Worm (Caenorhabditis elegans): ENCODE measurements around the gene srw-133.

The srw-133 gene

ce11 chrV:4114627-4115026 is at the start of gene srw-133:
Gene srw-133 (minus strand): TSS chrV:4114727.
- TF ChIP-seq blmp-1 (tag; optimal IDR thresholded peaks at IDR 0.05) (no peak), ham-2 (GFP tag; optimal IDR thresholded peaks at IDR 0.05) (no peak), lin-32 (GFP tag; optimal IDR thresholded peaks at IDR 0.05) (no peak), ceh-43 (GFP tag; optimal IDR thresholded peaks at IDR 0.05) (no peak), lin-13 (tag; optimal IDR thresholded peaks at IDR 0.05) (no peak), nhr-28 (tag; optimal IDR thresholded peaks at IDR 0.05) (no peak), tbx-8 (GFP tag; optimal IDR thresholded peaks at IDR 0.05) (no peak), unc-39 (tag; optimal IDR thresholded peaks at IDR 0.05) (no peak)

DNA sequence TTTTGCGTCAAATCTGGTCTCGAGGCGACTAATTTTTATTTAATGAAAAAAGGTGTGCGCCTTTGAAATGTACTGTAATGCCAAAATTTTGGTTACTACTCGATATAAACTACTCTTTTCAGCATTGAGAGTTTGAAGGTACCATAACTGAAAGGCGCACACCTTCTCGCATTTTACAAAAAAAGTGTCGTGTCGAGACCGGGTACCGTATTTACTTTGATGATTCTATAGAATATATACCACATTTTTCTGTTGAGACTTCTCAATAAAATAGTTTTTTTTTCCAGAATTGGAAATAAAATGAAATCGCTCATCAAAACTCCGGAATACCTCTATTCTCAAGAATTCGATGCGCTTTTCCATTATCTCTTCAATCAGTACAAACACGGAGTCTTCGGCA is 48.4 kb upstream of the srw-133 start, which contains the start of gene Y45G5AM.4:
Y45G5AM.4 (plus strand) TSS at position 301 of the 400 bp plus-strand sequence.
- TF ChIP-seq ceh-83 (GFP tag; optimal IDR thresholded peaks at IDR 0.05), result no peak
- TF ChIP-seq unc-120 (tag; optimal IDR thresholded peaks at IDR 0.05; ENCODE audit: poor library complexity, severe bottlenecking), result no peak
- no peak for TF ChIP-seq ham-2 (GFP tag; optimal IDR thresholded peaks at IDR 0.05)
- TF ChIP-seq ces-1 (GFP tag; optimal IDR thresholded peaks at IDR 0.05), result no peak
- no peak for TF ChIP-seq ztf-11 (tag; optimal IDR thresholded peaks at IDR 0.05)
- no peak for TF ChIP-seq zip-8 (tag; optimal IDR thresholded peaks at IDR 0.05)
- TF ChIP-seq mep-1 (tag; optimal IDR thresholded peaks at IDR 0.05), result no peak
- no peak for TF ChIP-seq mls-2 (tag; optimal IDR thresholded peaks at IDR 0.05)
- TF ChIP-seq nhr-237 (tag; optimal IDR thresholded peaks at IDR 0.05), result no peak
- TF ChIP-seq lin-32 (GFP tag; optimal IDR thresholded peaks at IDR 0.05), result no peak
- no peak for TF ChIP-seq M03D4.4 (tag; optimal IDR thresholded peaks at IDR 0.05)
- no peak for TF ChIP-seq flh-1 (GFP tag; optimal IDR thresholded peaks at IDR 0.05)
- TF ChIP-seq unc-62 (GFP tag; optimal IDR thresholded peaks at IDR 0.05), result no peak
- TF ChIP-seq blmp-1 (tag; optimal IDR thresholded peaks at IDR 0.05), result no peak
- no peak for TF ChIP-seq mab-5 (tag; optimal IDR thresholded peaks at IDR 0.05)
- no peak for TF ChIP-seq unc-39 (tag; optimal IDR thresholded peaks at IDR 0.05)
- no peak for TF ChIP-seq ceh-39 (tag; optimal IDR thresholded peaks at IDR 0.05)

DNA sequence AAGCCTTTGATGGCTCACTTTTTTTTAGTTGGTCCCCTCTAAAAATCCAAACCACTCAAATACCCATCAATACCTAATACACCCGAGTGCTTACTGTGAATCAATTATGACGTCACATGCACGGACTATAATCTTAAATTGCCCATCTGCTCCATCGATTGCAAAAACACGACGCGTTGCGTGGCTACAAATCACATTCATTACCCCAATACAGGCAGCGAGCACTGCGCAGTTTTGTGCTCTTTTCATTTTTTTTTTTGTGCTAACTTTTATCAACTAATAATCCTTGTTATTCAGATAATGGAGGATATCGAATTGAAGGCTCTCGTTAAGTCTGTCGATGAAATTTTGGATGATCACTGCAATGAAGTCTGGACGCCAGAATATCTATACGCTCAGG is 45.6 kb upstream of the srw-133 start, which contains the start of gene Y45G5AM.5:
Y45G5AM.5 (plus strand) TSS at position 301 of the 400 bp plus-strand sequence.
- TF ChIP-seq elt-3 (tag; optimal IDR thresholded peaks at IDR 0.05), result no peak
- no peak for TF ChIP-seq sptf-1 (tag; optimal IDR thresholded peaks at IDR 0.05)
- TF ChIP-seq nhr-76 (tag; optimal IDR thresholded peaks at IDR 0.05), result no peak
- no peak for TF ChIP-seq pha-4 (tag; optimal IDR thresholded peaks at IDR 0.05)
- no peak for TF ChIP-seq unc-62 (GFP tag; optimal IDR thresholded peaks at IDR 0.05)
- TF ChIP-seq zip-8 (tag; optimal IDR thresholded peaks at IDR 0.05), result peak; percentile 64

- TF ChIP-seq tbx-8 (GFP tag; optimal IDR thresholded peaks at IDR 0.05) (no peak), hlh-1 (tag; optimal IDR thresholded peaks at IDR 0.05) (peak; percentile 99), lin-13 (tag; optimal IDR thresholded peaks at IDR 0.05) (no peak), elt-1 (tag; optimal IDR thresholded peaks at IDR 0.05; ENCODE audit: borderline replicate concordance, insufficient read depth) (no peak), unc-120 (tag; optimal IDR thresholded peaks at IDR 0.05; ENCODE audit: poor library complexity, severe bottlenecking) (peak; percentile 85), unc-62 (GFP tag; optimal IDR thresholded peaks at IDR 0.05) (peak; percentile 89), nhr-28 (tag; optimal IDR thresholded peaks at IDR 0.05) (no peak), mls-2 (tag; optimal IDR thresholded peaks at IDR 0.05) (no peak), ceh-39 (tag; optimal IDR thresholded peaks at IDR 0.05) (no peak), flh-1 (GFP tag; optimal IDR thresholded peaks at IDR 0.05) (no peak), nhr-76 (tag; optimal IDR thresholded peaks at IDR 0.05) (no peak)
These were observed 42.8 kb upstream of the srw-133 start for ce11 chrV:4157291-4157690.

ce11 chrV:4152200-4152599 is 37.7 kb upstream of the srw-133 start, which contains the start of gene Y45G5AM.6:
Gene Y45G5AM.6 (minus strand): TSS chrV:4152300.
- TF ChIP-seq lin-32 (GFP tag; optimal IDR thresholded peaks at IDR 0.05) (no peak), ces-1 (GFP tag; optimal IDR thresholded peaks at IDR 0.05) (no peak)

DNA sequence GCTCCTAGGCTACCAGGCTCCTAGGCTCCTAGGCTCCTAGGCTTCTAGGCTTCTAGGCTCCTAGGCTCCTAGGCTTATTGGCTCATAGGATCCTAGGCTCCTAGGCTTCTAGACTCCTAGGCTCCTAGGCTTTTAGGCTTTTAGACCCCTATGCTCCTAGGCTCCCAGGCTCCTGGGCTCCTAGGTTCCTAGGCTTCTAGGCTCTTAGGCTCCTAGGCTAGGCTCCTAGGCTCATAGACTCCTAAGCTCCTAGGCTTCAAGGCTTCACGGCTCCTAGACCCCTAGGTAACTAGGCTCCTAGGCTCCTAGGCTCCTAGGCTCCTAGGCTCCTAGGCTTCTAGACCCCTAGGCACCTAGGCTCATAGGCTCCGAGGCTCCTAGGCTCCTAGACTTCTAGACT is 36.9 kb upstream of the srw-133 start:
- TF ChIP-seq elt-3 (tag; optimal IDR thresholded peaks at IDR 0.05) (no peak), snpc-4 (tag; optimal IDR thresholded peaks at IDR 0.05) (no peak), flh-1 (GFP tag; optimal IDR thresholded peaks at IDR 0.05) (no peak), drap-1 (GFP tag; optimal IDR thresholded peaks at IDR 0.05) (no peak), M03D4.4 (tag; optimal IDR thresholded peaks at IDR 0.05) (no peak), unc-120 (tag; optimal IDR thresholded peaks at IDR 0.05; ENCODE audit: poor library complexity, severe bottlenecking) (no peak), ces-1 (GFP tag; optimal IDR thresholded peaks at IDR 0.05) (no peak), unc-39 (tag; optimal IDR thresholded peaks at IDR 0.05) (no peak), ham-2 (GFP tag; optimal IDR thresholded peaks at IDR 0.05) (no peak), ceh-39 (tag; optimal IDR thresholded peaks at IDR 0.05) (no peak), hlh-1 (tag; optimal IDR thresholded peaks at IDR 0.05) (no peak), mab-5 (tag; optimal IDR thresholded peaks at IDR 0.05) (no peak)

Data from whole organism, mixed stage, embryonic.